Worm (Caenorhabditis elegans) whole organism, L2 larva: ENCODE results near the gene C05B5.4.

Experiments used
- F13H6.1 ChIP-seq: sonication (generic microtip); optimal IDR thresholded peaks from 2 replicates; lab custom pipeline; 2016; ENCODE audit warnings: missing genetic modification characterization, missing compliant biosample characterization
- R02D3.7 ChIP-seq: fragments of 150-350 bp; optimal IDR thresholded peaks from 2 replicates; lab custom pipeline; 2014; ENCODE audit warnings: missing biosample characterization, missing genetic modification characterization
- alr-1 ChIP-seq: fragments of 150-350 bp; optimal IDR thresholded peaks from 2 replicates; lab custom pipeline; 2014; ENCODE audit warnings: missing biosample characterization, missing genetic modification characterization
- lsy-2 ChIP-seq, 2 experiments: fragments of 150-350 bp in 1 of 2; sonication (generic microtip) in 1 of 2; optimal IDR thresholded peaks; 2 replicates each; lab custom pipeline; 2014 to 2017; ENCODE audit warnings: missing biosample characterization in 2 of 2, missing genetic modification characterization in 2 of 2
- skn-1 ChIP-seq: sonication (generic microtip); optimal IDR thresholded peaks from 2 replicates; lab custom pipeline; 2017; ENCODE audit warnings: missing biosample characterization, missing genetic modification characterization
- snpc-4 ChIP-seq: fragments of 150-350 bp; optimal IDR thresholded peaks from 2 replicates; lab custom pipeline; 2014; ENCODE audit warnings: missing biosample characterization, missing genetic modification characterization
- unc-62 ChIP-seq: fragments of 150-350 bp; optimal IDR thresholded peaks from 2 replicates; lab custom pipeline; 2014; ENCODE audit warnings: missing biosample characterization, missing genetic modification reagents, missing genetic modification characterization

DNA sequence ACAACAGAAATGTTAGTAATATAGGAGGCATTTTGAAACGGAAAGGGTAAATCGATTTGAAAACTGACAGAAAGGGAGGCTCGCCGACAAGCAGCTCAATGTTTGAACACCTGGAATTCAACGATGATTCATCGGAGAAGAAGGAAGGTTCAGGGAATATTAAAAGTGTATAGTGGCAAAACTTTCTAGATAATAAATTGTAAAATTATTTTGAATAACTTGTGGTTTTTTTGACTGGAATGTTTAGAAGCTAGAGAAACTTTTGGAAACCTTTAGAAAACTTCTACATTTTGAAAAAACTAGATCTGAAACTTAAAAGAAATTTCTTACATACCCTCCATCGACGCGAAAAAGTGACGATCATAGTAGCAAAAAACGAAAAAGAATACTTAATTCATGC is 4.2 kb downstream of the C05B5.4 start, which contains the start of gene pqn-8:
- TF ChIP-seq lsy-2 (tag; optimal IDR thresholded peaks at IDR 0.05; lab: Kevin White, UChicago) = no peak
- TF ChIP-seq alr-1 (tag; lab: Kevin White, UChicago) = no peak
- TF ChIP-seq snpc-4 (tag; lab: Kevin White, UChicago) = no peak
- TF ChIP-seq F13H6.1 (tag; lab: Kevin White, UChicago) = no peak
- TF ChIP-seq unc-62 = no peak
- TF ChIP-seq skn-1 = no peak
- no peak for TF ChIP-seq R02D3.7 (tag; lab: Kevin White, UChicago)
